Worm (Caenorhabditis elegans): ENCODE results near the gene tbc-2.

ce11 chrII:5835146-5835545 lies 7.9 kb upstream of the tbc-2 start:
- TF ChIP-seq unc-55 (GFP tag; optimal IDR thresholded peaks at IDR 0.05): no peak
- TF ChIP-seq nhr-11 (tag; optimal IDR thresholded peaks at IDR 0.05): no peak
- no peak for TF ChIP-seq ceh-30 (tag; optimal IDR thresholded peaks at IDR 0.05)
- no peak for TF ChIP-seq ceh-31 (tag; optimal IDR thresholded peaks at IDR 0.05)
- TF ChIP-seq ceh-22 (tag; optimal IDR thresholded peaks at IDR 0.05): no peak
